Fruit fly (Drosophila melanogaster): ENCODE data around the gene bip1.

dm6 chr3L:8072720-8073119 lies 14.2 kb upstream of the bip1 start:
- no peak for TF ChIP-seq h (optimal IDR thresholded peaks at IDR 0.05)
- TF ChIP-seq Sin3A (optimal IDR thresholded peaks at IDR 0.05): no peak
- TF ChIP-seq psq (optimal IDR thresholded peaks at IDR 0.05): no peak
- TF ChIP-seq ttk (optimal IDR thresholded peaks at IDR 0.05): no peak
- no peak for TF ChIP-seq insv (optimal IDR thresholded peaks at IDR 0.05)
- TF ChIP-seq Myc (optimal IDR thresholded peaks at IDR 0.05): no peak
